Fruit fly (Drosophila melanogaster) whole organism, embryonic: ENCODE measurements around the gene lute.

Source experiments
- CG31388 ChIP-seq: fragments of 200-800 bp; sonication (Bioruptor generic); optimal IDR thresholded peaks from 2 replicates; lab custom pipeline; 2016; ENCODE audit warnings: missing biosample characterization, missing genetic modification characterization
- ttk ChIP-seq: fragments of 200-800 bp; sonication (Bioruptor generic); IDR thresholded peaks from 2 replicates; pipeline ENCODE4 v2.1.2; 2022; ENCODE audit warnings: missing biosample characterization, missing genetic modification characterization
- vnd ChIP-seq: fragments of 200-800 bp; sonication (Bioruptor generic); IDR thresholded peaks from 3 replicates; pipeline ENCODE4 v1.3.6; 2022; ENCODE audit warnings: missing biosample characterization, missing genetic modification characterization; ENCODE audit not compliant: partially characterized antibody

- TF ChIP-seq CG31388 (no peak), ttk (GFP tag; lab: Robert Waterston, UW) (no peak), vnd (no peak)
Observed at dm6 chr3R:17406411-17406810, 26.7 kb downstream of the lute start, which contains the start of the genes CG42824 and CG42798.
